Worm (Caenorhabditis elegans) whole organism, L4/young adult: ENCODE measurements around the gene gst-4.

Experiments
- W03F9.2 ChIP-seq: fragments of 150-350 bp; optimal IDR thresholded peaks from 2 replicates; lab custom pipeline; 2014; ENCODE audit warnings: missing biosample characterization, missing genetic modification characterization
- him-1 ChIP-seq: sonication (generic microtip); optimal IDR thresholded peaks from 2 replicates; lab custom pipeline; 2016; ENCODE audit warnings: missing genotype, missing genetic modification reagents, missing genetic modification characterization, missing compliant biosample characterization

ce11 chrIV:10180133-10180749, 38.2 kb downstream of the gst-4 start, which contains the start of gene gta-1:
- TF ChIP-seq W03F9.2 (tag; lab: Kevin White, UChicago) (no peak), him-1 (tag; lab: Kevin White, UChicago) (no peak)
